Worm (Caenorhabditis elegans): Measurements from ENCODE around the gene crh-2.

The crh-2 gene

ce11 chrII:5200987-5201582 is 13.7 kb upstream of the crh-2 start (continued):
- TF ChIP-seq blmp-1 (tag; optimal IDR thresholded peaks at IDR 0.05): peak; percentile 87
- TF ChIP-seq unc-86 (tag; optimal IDR thresholded peaks at IDR 0.05): peak; percentile 40
- no peak for TF ChIP-seq sup-37 (GFP tag; optimal IDR thresholded peaks at IDR 0.05)
- no peak for TF ChIP-seq efl-3 (GFP tag; optimal IDR thresholded peaks at IDR 0.05)
- peak; percentile 48 for TF ChIP-seq rnt-1 (tag; optimal IDR thresholded peaks at IDR 0.05)
- no peak for TF ChIP-seq nhr-76 (tag; optimal IDR thresholded peaks at IDR 0.05)
- no peak for TF ChIP-seq unc-62 (GFP tag; optimal IDR thresholded peaks at IDR 0.05)
- no peak for TF ChIP-seq alr-1 (tag; optimal IDR thresholded peaks at IDR 0.05; ENCODE audit: borderline replicate concordance)
- TF ChIP-seq lin-39 (tag; optimal IDR thresholded peaks at IDR 0.05): no peak
- no peak for TF ChIP-seq pqm-1 (tag; optimal IDR thresholded peaks at IDR 0.05)
- TF ChIP-seq ceh-90 (tag; optimal IDR thresholded peaks at IDR 0.05): no peak
- no peak for TF ChIP-seq vab-15 (tag; optimal IDR thresholded peaks at IDR 0.05)
- no peak for TF ChIP-seq hlh-17 (GFP tag; optimal IDR thresholded peaks at IDR 0.05; ENCODE audit: borderline replicate concordance)
- TF ChIP-seq nhr-84 (tag; optimal IDR thresholded peaks at IDR 0.05): no peak
- no peak for TF ChIP-seq irx-1 (tag; optimal IDR thresholded peaks at IDR 0.05)
- peak in 2 of 3 experiments; percentile 11 to 23 for TF ChIP-seq dpl-1 (GFP tag; optimal IDR thresholded peaks at IDR 0.05)
- TF ChIP-seq aha-1 (tag; optimal IDR thresholded peaks at IDR 0.05): no peak
- TF ChIP-seq skn-1 (tag; optimal IDR thresholded peaks at IDR 0.05): peak; percentile 26
- TF ChIP-seq ceh-8 (GFP tag; optimal IDR thresholded peaks at IDR 0.05): no peak
- no peak for TF ChIP-seq mef-2 (tag; optimal IDR thresholded peaks at IDR 0.05)
- peak; percentile 20; the same call in 1 of the 2 replicates for TF ChIP-seq nhr-19 (GFP tag; conservative IDR thresholded peaks at IDR 0.05)
- peak; percentile 85 for TF ChIP-seq lin-14 (GFP tag; optimal IDR thresholded peaks at IDR 0.05)
- no peak for TF ChIP-seq ztf-11 (tag; optimal IDR thresholded peaks at IDR 0.05)
- peak; percentile 23 for TF ChIP-seq fkh-8 (tag; optimal IDR thresholded peaks at IDR 0.05)
- TF ChIP-seq lin-13 (GFP tag; optimal IDR thresholded peaks at IDR 0.05): no peak
- TF ChIP-seq F16B12.6 (tag; optimal IDR thresholded peaks at IDR 0.05): no peak
- TF ChIP-seq ama-1 (optimal IDR thresholded peaks at IDR 0.05): no peak
- no peak for TF ChIP-seq ets-5 (GFP tag; IDR thresholded peaks at IDR 0.05)
- no peak for TF ChIP-seq nhr-28 (tag; optimal IDR thresholded peaks at IDR 0.05)
- no peak for TF ChIP-seq pag-3 (tag; optimal IDR thresholded peaks at IDR 0.05; ENCODE audit: borderline replicate concordance, insufficient read depth)
- no peak for TF ChIP-seq grh-1 (GFP tag; IDR thresholded peaks at IDR 0.05)

- peak; percentile 44 for TF ChIP-seq nhr-71 (tag; optimal IDR thresholded peaks at IDR 0.05)
- TF ChIP-seq nhr-85 (tag): peak; percentile 27
- TF ChIP-seq snpc-4 (tag; optimal IDR thresholded peaks at IDR 0.05): peak; percentile 96
- peak; percentile 62 for TF ChIP-seq nhr-19 (GFP tag; conservative IDR thresholded peaks at IDR 0.05)
- TF ChIP-seq swsn-7 (tag; optimal IDR thresholded peaks at IDR 0.05): peak; percentile 12
- peak in 1 of 2 experiments; percentile 25 for TF ChIP-seq efl-1 (optimal IDR thresholded peaks at IDR 0.05)
- TF ChIP-seq efl-1 (GFP tag; optimal IDR thresholded peaks at IDR 0.05 in 1 of 2): peak in 1 of 2 experiments; percentile 14
- TF ChIP-seq rnt-1 (tag; optimal IDR thresholded peaks at IDR 0.05): peak; percentile 39
Observed at ce11 chrII:5200205-5200604, 12.8 kb upstream of the crh-2 start.

- TF ChIP-seq alr-1 (tag; optimal IDR thresholded peaks at IDR 0.05; ENCODE audit: borderline replicate concordance): no peak
- no peak for TF ChIP-seq sup-37 (GFP tag; optimal IDR thresholded peaks at IDR 0.05)
- TF ChIP-seq lin-13 (GFP tag; optimal IDR thresholded peaks at IDR 0.05): no peak
- no peak for TF ChIP-seq tlp-1 (tag; optimal IDR thresholded peaks at IDR 0.05)
- TF ChIP-seq fkh-4 (tag; optimal IDR thresholded peaks at IDR 0.05; ENCODE audit: borderline replicate concordance): no peak
- TF ChIP-seq sox-4 (tag; optimal IDR thresholded peaks at IDR 0.05): no peak
- no peak for TF ChIP-seq zag-1 (tag; optimal IDR thresholded peaks at IDR 0.05)
- TF ChIP-seq nhr-12 (tag; optimal IDR thresholded peaks at IDR 0.05): no peak
- no peak for TF ChIP-seq nhr-76 (tag; optimal IDR thresholded peaks at IDR 0.05)
- no peak for TF ChIP-seq nhr-71 (tag; optimal IDR thresholded peaks at IDR 0.05)
- no peak for TF ChIP-seq hpl-2 (GFP tag; optimal IDR thresholded peaks at IDR 0.05)
- TF ChIP-seq C16A3.4 (tag; optimal IDR thresholded peaks at IDR 0.05): no peak
- TF ChIP-seq unc-130 (tag; optimal IDR thresholded peaks at IDR 0.05): no peak
- TF ChIP-seq lir-3 (tag; optimal IDR thresholded peaks at IDR 0.05; ENCODE audit: poor library complexity): no peak
- no peak for TF ChIP-seq ceh-63 (GFP tag; optimal IDR thresholded peaks at IDR 0.05)
- no peak for TF ChIP-seq ceh-88 (GFP tag; IDR thresholded peaks at IDR 0.05)
- no peak for TF ChIP-seq unc-98 (GFP tag; IDR thresholded peaks at IDR 0.05)
- TF ChIP-seq F16B12.6 (tag; optimal IDR thresholded peaks at IDR 0.05): no peak
- no peak for TF ChIP-seq Y116A8C.19 (tag; optimal IDR thresholded peaks at IDR 0.05; ENCODE audit: borderline replicate concordance)
Observed at ce11 chrII:5199497-5199896, 12.1 kb upstream of the crh-2 start, which contains the start of gene msp-50. Gene msp-50, plus strand, starts transcription at chrII:5199797.

Measured in whole organism, L1 larva.